Worm (Caenorhabditis elegans) whole organism, L2 larva: Measurements from ENCODE around the gene R12B2.8.

Source experiments
- ZK546.5 ChIP-seq: sonication (generic microtip); optimal IDR thresholded peaks from 2 replicates; lab custom pipeline; 2017; ENCODE audit warnings: missing biosample characterization, missing genetic modification characterization
- aly-2 ChIP-seq: fragments of 150-350 bp; optimal IDR thresholded peaks from 2 replicates; lab custom pipeline; 2014; ENCODE audit warnings: missing biosample characterization, missing genetic modification characterization
- ceh-82 ChIP-seq: fragments of 150-350 bp; optimal IDR thresholded peaks from 2 replicates; lab custom pipeline; 2014; ENCODE audit warnings: missing biosample characterization, missing genetic modification characterization
- dmd-4 ChIP-seq: sonication (generic microtip); optimal IDR thresholded peaks from 2 replicates; lab custom pipeline; 2017; ENCODE audit warnings: missing biosample characterization, missing genetic modification characterization
- elt-1 ChIP-seq: fragments of 150-350 bp; optimal IDR thresholded peaks from 2 replicates; lab custom pipeline; 2014; ENCODE audit warnings: missing biosample characterization, missing genetic modification characterization
- lin-11 ChIP-seq: fragments of 150-350 bp; sonication (generic microtip); optimal IDR thresholded peaks from 2 replicates; lab custom pipeline; 2014; ENCODE audit warnings: missing biosample characterization, missing genetic modification characterization, inconsistent platforms, mixed read lengths
- lsy-2 ChIP-seq, 2 experiments: fragments of 150-350 bp in 1 of 2; sonication (generic microtip) in 1 of 2; optimal IDR thresholded peaks; 2 replicates each; lab custom pipeline; 2014 to 2017; ENCODE audit warnings: missing biosample characterization in 2 of 2, missing genetic modification characterization in 2 of 2
- mdl-1 ChIP-seq, 2 experiments: fragments of 150-350 bp in 1 of 2; sonication (generic microtip) in 1 of 2; optimal IDR thresholded peaks; 2 replicates each; lab custom pipeline; 2017; ENCODE audit warnings: missing biosample characterization in 2 of 2, missing genetic modification characterization in 2 of 2
- nhr-10 ChIP-seq: sonication (generic microtip); optimal IDR thresholded peaks from 2 replicates; lab custom pipeline; 2017; ENCODE audit warnings: missing biosample characterization, missing genetic modification characterization
- nhr-6 ChIP-seq: fragments of 150-350 bp; optimal IDR thresholded peaks from 2 replicates; lab custom pipeline; 2014; ENCODE audit warnings: missing biosample characterization, missing genetic modification characterization
- skn-1 ChIP-seq: sonication (generic microtip); optimal IDR thresholded peaks from 2 replicates; lab custom pipeline; 2017; ENCODE audit warnings: missing biosample characterization, missing genetic modification characterization
- unc-39 ChIP-seq: fragments of 150-350 bp; optimal IDR thresholded peaks from 2 replicates; lab custom pipeline; 2014; ENCODE audit warnings: missing biosample characterization, missing genetic modification characterization
- ztf-1 ChIP-seq: fragments of 200-800 bp; sonication (Bioruptor generic); conservative IDR thresholded peaks from 2 replicates; pipeline ENCODE4 v1.3.6; 2022; ENCODE audit warnings: missing genetic modification characterization, missing compliant biosample characterization
- ztf-11 ChIP-seq: sonication (generic microtip); optimal IDR thresholded peaks from 2 replicates; lab custom pipeline; 2017; ENCODE audit warnings: missing biosample characterization, missing genetic modification characterization

ce11 chrIII:5874263-5874662 is 50.5 kb downstream of the R12B2.8 start:
- TF ChIP-seq lsy-2 (tag; optimal IDR thresholded peaks at IDR 0.05; lab: Kevin White, UChicago) (peak in 1 of 2 experiments; percentile 56), nhr-6 (tag; lab: Kevin White, UChicago) (peak; percentile 31), skn-1 (tag; lab: Kevin White, UChicago) (peak; percentile 34), aly-2 (no peak), unc-39 (tag; lab: Kevin White, UChicago) (no peak), ceh-82 (no peak), dmd-4 (tag; lab: Kevin White, UChicago) (no peak), lin-11 (tag; lab: Kevin White, UChicago) (no peak), ztf-11 (no peak), elt-1 (no peak), ZK546.5 (no peak), mdl-1 (tag; optimal IDR thresholded peaks at IDR 0.05; lab: Kevin White, UChicago) (peak in 1 of 2 experiments; percentile 42), nhr-10 (tag; lab: Kevin White, UChicago) (no peak), ztf-1 (GFP tag; lab: Robert Waterston, UW) (no peak)
